Worm (Caenorhabditis elegans): ENCODE results near the gene Y2H9A.6.
"Not testable (repeated sequence)": the region's sequence is repeated elsewhere in the genome, so short reads cannot be mapped to it uniquely, and the experiment has no call there.

The Y2H9A.6 gene

DNA sequence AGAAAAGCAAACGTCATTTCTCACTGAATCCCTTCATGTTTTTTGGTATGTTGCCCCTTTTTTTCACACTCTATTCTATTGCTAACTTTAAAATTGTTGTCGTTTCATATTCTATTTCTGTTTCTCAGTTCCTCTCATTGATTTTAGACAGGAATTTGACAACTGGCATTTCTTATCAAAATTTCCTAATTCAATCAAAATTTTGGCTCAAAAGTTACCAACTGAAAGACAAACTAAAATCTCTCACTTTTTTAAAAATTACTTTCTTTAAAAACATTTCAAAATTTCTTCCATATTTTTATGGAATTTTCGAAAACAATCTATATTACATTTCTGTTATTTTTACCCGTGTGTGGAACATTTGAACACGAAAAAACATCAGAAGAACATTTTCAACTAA lies at the start of gene Y2H9A.6:
TSS of gene Y2H9A.6 (plus strand) at position 301 of the 400 bp plus-strand sequence.
- TF ChIP-seq lin-13 (GFP tag; optimal IDR thresholded peaks at IDR 0.05); unc-98 (GFP tag; IDR thresholded peaks at IDR 0.05); nhr-47 (tag; optimal IDR thresholded peaks at IDR 0.05): not testable (repeated sequence)

DNA sequence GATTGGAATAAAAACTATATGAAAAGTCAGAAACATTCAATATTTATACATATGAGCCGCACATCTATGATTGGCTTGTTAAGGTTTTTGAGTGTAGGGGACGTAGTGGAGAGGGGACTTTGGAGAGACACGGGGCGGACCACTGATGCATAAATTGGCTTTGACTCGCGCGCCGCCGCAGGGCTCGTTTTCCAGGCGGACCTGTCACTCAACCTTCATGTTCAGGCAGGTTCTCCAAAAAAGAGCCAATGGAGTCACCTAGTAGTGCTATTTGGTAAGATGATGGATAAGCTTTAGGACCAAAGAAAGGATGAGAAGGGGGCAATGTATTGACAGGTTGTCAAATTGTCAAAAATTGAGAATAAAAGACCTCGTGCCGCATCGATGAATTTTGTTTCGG lies 48.7 kb upstream of the Y2H9A.6 start:
- TF ChIP-seq pag-3 (tag; optimal IDR thresholded peaks at IDR 0.05; ENCODE audit: borderline replicate concordance, insufficient read depth) (no peak), pax-3 (tag; optimal IDR thresholded peaks at IDR 0.05) (peak; percentile 25), egl-27 (tag; optimal IDR thresholded peaks at IDR 0.05) (no peak), tbx-2 (tag; optimal IDR thresholded peaks at IDR 0.05) (peak; percentile 28)

DNA sequence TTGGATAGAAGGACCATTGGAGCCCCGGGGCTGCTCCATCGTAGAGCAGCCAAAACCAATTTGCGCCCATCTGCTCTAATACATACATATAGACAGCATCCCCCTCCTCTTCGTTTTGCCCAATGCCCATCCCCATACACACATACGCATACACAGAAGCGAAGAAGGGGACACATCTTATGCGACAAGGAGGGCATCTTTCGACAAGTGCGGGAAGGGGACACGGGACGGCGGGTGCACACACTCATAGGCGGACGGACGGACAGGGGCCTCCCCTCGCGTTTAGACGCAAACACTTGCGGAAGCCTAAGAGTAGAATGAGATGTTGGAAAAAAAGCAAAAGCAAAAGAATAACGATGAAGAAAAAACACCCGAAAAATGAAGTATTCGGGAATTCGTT lies 47.2 kb upstream of the Y2H9A.6 start:
- TF ChIP-seq tbx-2 (tag; optimal IDR thresholded peaks at IDR 0.05) = peak; percentile 10
- peak; percentile 79 for TF ChIP-seq lin-14 (GFP tag; optimal IDR thresholded peaks at IDR 0.05)
- peak; percentile 13 for TF ChIP-seq rnt-1 (tag; optimal IDR thresholded peaks at IDR 0.05)
- peak; percentile 54 for TF ChIP-seq dsc-1 (tag; optimal IDR thresholded peaks at IDR 0.05)
- TF ChIP-seq efl-1 (optimal IDR thresholded peaks at IDR 0.05) = no peak
- peak in 1 of 2 experiments; percentile 86 for TF ChIP-seq efl-1 (GFP tag; optimal IDR thresholded peaks at IDR 0.05 in 1 of 2)
- TF ChIP-seq nhr-47 (tag; optimal IDR thresholded peaks at IDR 0.05) = peak; percentile 12
- 0 out of 2 replicates have a peak, but pooled peaks have one; percentile 7 for TF ChIP-seq nhr-19 (GFP tag; conservative IDR thresholded peaks at IDR 0.05)
- peak in 1 of 2 experiments; percentile 18 for TF ChIP-seq ztf-11 (tag; optimal IDR thresholded peaks at IDR 0.05)
- no peak for TF ChIP-seq lir-3 (tag; optimal IDR thresholded peaks at IDR 0.05; ENCODE audit: poor library complexity)
- peak; percentile 16; the same call in 1 of the 2 replicates for TF ChIP-seq mab-9 (GFP tag; IDR thresholded peaks at IDR 0.05)
- TF ChIP-seq hpl-2 (GFP tag; optimal IDR thresholded peaks at IDR 0.05) = no peak

DNA sequence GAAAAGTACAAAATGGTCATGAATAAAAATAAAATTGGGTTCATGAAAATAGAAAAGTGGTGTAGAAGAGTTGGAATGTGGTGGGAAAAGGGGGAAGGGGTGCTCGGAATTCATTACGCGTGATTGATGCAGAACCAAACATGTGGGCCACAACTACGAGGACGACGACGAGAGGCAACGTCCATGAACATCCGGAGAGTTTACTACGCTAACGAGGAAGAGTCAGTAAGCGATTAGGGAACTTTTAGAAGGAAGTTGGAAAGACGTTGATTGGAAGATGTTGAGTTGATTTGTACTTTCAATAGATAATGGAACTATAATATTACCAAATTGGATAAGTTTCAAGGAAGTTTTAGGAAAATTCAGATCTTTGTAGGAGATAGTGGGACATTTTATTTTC lies 42.0 kb upstream of the Y2H9A.6 start:
- TF ChIP-seq dsc-1 (tag; optimal IDR thresholded peaks at IDR 0.05) (peak; percentile 38), pax-3 (tag; optimal IDR thresholded peaks at IDR 0.05) (no peak), elt-3 (tag; optimal IDR thresholded peaks at IDR 0.05) (no peak), lin-35 (GFP tag; optimal IDR thresholded peaks at IDR 0.05) (no peak), lin-14 (GFP tag; optimal IDR thresholded peaks at IDR 0.05) (peak; percentile 63)

DNA sequence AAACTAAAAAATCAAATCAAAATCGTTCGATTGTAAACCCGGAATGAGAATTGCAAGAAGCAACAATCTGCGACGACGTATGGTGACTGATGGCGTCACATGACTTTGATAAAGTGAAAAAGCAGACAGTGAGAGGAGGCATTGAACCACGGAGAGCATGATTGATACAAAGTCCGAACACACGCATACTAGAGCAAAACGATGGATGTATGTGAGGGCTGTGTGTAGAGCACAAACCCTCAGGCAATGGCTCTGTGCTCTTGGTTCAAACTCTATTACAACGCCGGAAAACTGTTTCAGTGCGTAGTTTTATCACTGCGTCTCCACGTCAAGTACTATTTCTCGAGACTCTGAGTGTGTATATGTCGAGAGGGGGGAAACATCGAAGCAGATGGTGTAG lies 41.1 kb upstream of the Y2H9A.6 start:
- TF ChIP-seq lin-39 (tag; optimal IDR thresholded peaks at IDR 0.05) = peak; percentile 64
- peak; percentile 2 for TF ChIP-seq unc-130 (tag; optimal IDR thresholded peaks at IDR 0.05)
- TF ChIP-seq mdl-1 (tag; optimal IDR thresholded peaks at IDR 0.05) = peak in 1 of 2 experiments; percentile 19
- TF ChIP-seq snu-23 (GFP tag; optimal IDR thresholded peaks at IDR 0.05) = peak; percentile 38
- TF ChIP-seq pag-3 (tag; optimal IDR thresholded peaks at IDR 0.05; ENCODE audit: borderline replicate concordance, insufficient read depth) = no peak
- peak; percentile 58 for TF ChIP-seq blmp-1 (tag; optimal IDR thresholded peaks at IDR 0.05)
- peak in 1 of 2 experiments; percentile 3 for TF ChIP-seq lin-35 (GFP tag; optimal IDR thresholded peaks at IDR 0.05)
- TF ChIP-seq nhr-71 (tag; optimal IDR thresholded peaks at IDR 0.05) = peak; percentile 63
- no peak for TF ChIP-seq pqm-1 (tag; optimal IDR thresholded peaks at IDR 0.05)
- TF ChIP-seq efl-1 (optimal IDR thresholded peaks at IDR 0.05) = peak in 1 of 2 experiments; percentile 16
- TF ChIP-seq efl-1 (GFP tag; optimal IDR thresholded peaks at IDR 0.05 in 1 of 2) = peak in 1 of 2 experiments; percentile 88
- peak; percentile 20 for TF ChIP-seq mep-1 (tag; optimal IDR thresholded peaks at IDR 0.05)
- peak; percentile 19 for TF ChIP-seq nhr-20 (tag; optimal IDR thresholded peaks at IDR 0.05)
- TF ChIP-seq rnt-1 (tag; optimal IDR thresholded peaks at IDR 0.05) = peak; percentile 70
- TF ChIP-seq nhr-76 (tag; optimal IDR thresholded peaks at IDR 0.05) = no peak
- TF ChIP-seq dsc-1 (tag; optimal IDR thresholded peaks at IDR 0.05) = peak; percentile 56
- peak in 1 of 3 experiments; percentile 13 for TF ChIP-seq dpl-1 (GFP tag; optimal IDR thresholded peaks at IDR 0.05)
- peak in 1 of 2 experiments; percentile 37 for TF ChIP-seq lsy-2 (tag; optimal IDR thresholded peaks at IDR 0.05)
- TF ChIP-seq C16A3.4 (tag; optimal IDR thresholded peaks at IDR 0.05) = no peak
- TF ChIP-seq lin-14 (GFP tag; optimal IDR thresholded peaks at IDR 0.05) = peak; percentile 72
- TF ChIP-seq nhr-12 (tag; optimal IDR thresholded peaks at IDR 0.05) = no peak
- 0 out of 2 replicates have a peak, but pooled peaks have one; percentile 23 for TF ChIP-seq nhr-19 (GFP tag; conservative IDR thresholded peaks at IDR 0.05)
- no peak for TF ChIP-seq sup-37 (GFP tag; optimal IDR thresholded peaks at IDR 0.05)
